Fruit fly (Drosophila melanogaster): ENCODE measurements around the gene cas.

Gene cas

DNA sequence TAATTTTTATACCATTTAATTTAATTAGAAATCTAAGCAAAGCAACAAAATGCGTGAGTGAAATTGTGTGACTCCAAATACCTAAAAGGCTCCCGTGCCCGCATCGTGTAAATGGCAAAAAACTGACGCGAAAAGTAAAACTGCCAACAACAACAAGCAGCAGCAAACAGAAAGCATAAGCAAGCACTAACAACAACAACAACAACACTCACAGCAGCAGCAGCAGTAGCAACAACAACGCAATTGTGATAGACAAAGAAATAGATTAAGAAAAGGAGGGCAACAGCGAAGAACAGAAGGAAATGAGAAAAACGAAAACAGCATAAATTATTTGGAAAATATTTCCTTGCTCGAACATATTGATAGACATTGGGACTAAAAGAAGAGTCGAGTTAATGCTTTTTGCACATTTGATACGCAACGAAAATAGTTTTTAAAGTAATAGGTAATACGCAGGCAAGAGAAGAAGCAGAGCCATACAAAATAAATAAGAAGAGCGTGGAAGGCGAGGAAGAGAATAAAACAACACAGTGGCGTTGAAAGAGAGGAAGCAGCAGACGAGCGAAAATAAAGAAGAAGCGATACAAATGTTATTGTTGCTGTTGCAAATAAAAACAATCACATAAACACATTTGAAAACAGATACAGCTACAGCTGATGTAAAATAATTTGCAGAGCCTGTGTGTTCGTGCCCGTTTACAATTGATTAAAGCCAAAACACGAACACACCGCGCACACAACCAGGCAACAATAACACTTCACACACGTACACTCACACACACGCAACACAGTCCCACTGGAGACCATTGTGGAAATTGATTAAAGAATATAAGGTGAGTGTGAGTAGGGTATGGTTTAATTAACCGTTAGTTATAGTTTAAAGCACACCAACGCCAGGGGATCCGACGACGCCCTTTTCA, 46.6 kb downstream of the cas start (continued):
- TF ChIP-seq CG17385 (GFP tag; optimal IDR thresholded peaks at IDR 0.05) (peak; percentile 95), Jarid2 (GFP tag; optimal IDR thresholded peaks at IDR 0.05) (no peak), CG3838 (GFP tag; optimal IDR thresholded peaks at IDR 0.05) (no peak), hbn (GFP tag; IDR thresholded peaks at IDR 0.05; ENCODE audit: partially characterized antibody) (no peak), bbx (GFP tag; IDR thresholded peaks at IDR 0.05; ENCODE audit: partially characterized antibody) (peak; percentile 12; the same call in 1 of the 2 replicates), CG10979 (tag; optimal IDR thresholded peaks at IDR 0.05) (no peak), mirr (GFP tag; optimal IDR thresholded peaks at IDR 0.05) (peak; percentile 36), sug (tag; optimal IDR thresholded peaks at IDR 0.05) (peak; percentile 14), Dref (GFP tag; IDR thresholded peaks at IDR 0.05) (no peak), nerfin-2 (GFP tag; IDR thresholded peaks at IDR 0.05; ENCODE audit: partially characterized antibody) (peak; percentile 4; the same call in 1 of the 2 replicates), CG6689 (GFP tag; IDR thresholded peaks at IDR 0.05) (no peak), Doc3 (GFP tag; IDR thresholded peaks at IDR 0.05; ENCODE audit: partially characterized antibody) (no peak), pzg (GFP tag; optimal IDR thresholded peaks at IDR 0.05) (no peak), inv (GFP tag; IDR thresholded peaks at IDR 0.05; ENCODE audit: partially characterized antibody) (0 out of 2 replicates have a peak, but pooled peaks have one; percentile 2), fd102C (GFP tag; optimal IDR thresholded peaks at IDR 0.05) (no peak), Aef1 (GFP tag; IDR thresholded peaks at IDR 0.05) (peak; percentile 8; the same call in 2 of the 3 replicates), CG4360 (GFP tag; IDR thresholded peaks at IDR 0.05) (peak; percentile 99), hth (optimal IDR thresholded peaks at IDR 0.05) (no peak), Deaf1 (tag; optimal IDR thresholded peaks at IDR 0.05) (peak; percentile 44), Rfx (GFP tag; IDR thresholded peaks at IDR 0.05) (no peak), CG4424 (GFP tag; optimal IDR thresholded peaks at IDR 0.05) (no peak), Trl (optimal IDR thresholded peaks at IDR 0.05) (peak in 1 of 2 experiments; percentile 85), Trl (GFP tag; optimal IDR thresholded peaks at IDR 0.05) (no peak), crc (GFP tag; optimal IDR thresholded peaks at IDR 0.05) (no peak), chinmo (GFP tag; IDR thresholded peaks at IDR 0.05; ENCODE audit: partially characterized antibody) (peak; percentile 61; the same call in 1 of the 4 replicates), CG7556 (GFP tag; optimal IDR thresholded peaks at IDR 0.05) (no peak), org-1 (GFP tag; optimal IDR thresholded peaks at IDR 0.05) (no peak), YL-1 (GFP tag; optimal IDR thresholded peaks at IDR 0.05) (peak; percentile 2), cg (GFP tag; optimal IDR thresholded peaks at IDR 0.05) (peak; percentile 72), CG32532 (GFP tag; IDR thresholded peaks at IDR 0.05) (no peak), CG6854 (GFP tag; optimal IDR thresholded peaks at IDR 0.05) (no peak), CG2712 (tag; optimal IDR thresholded peaks at IDR 0.05) (no peak), ERR (GFP tag; optimal IDR thresholded peaks at IDR 0.05) (peak; percentile 11), exex (tag; optimal IDR thresholded peaks at IDR 0.05) (peak; percentile 25), zen (tag; optimal IDR thresholded peaks at IDR 0.05) (no peak), CG34376 (GFP tag; optimal IDR thresholded peaks at IDR 0.05) (peak; percentile 35), Opbp (GFP tag; IDR thresholded peaks at IDR 0.05; ENCODE audit: partially characterized antibody) (0 out of 3 replicates have a peak, but pooled peaks have one; percentile 1), CG4617 (GFP tag; optimal IDR thresholded peaks at IDR 0.05; ENCODE audit: borderline replicate concordance) (no peak), mld (GFP tag; IDR thresholded peaks at IDR 0.05; ENCODE audit: partially characterized antibody) (0 out of 3 replicates have a peak, but pooled peaks have one; percentile 18), CG18011 (GFP tag; optimal IDR thresholded peaks at IDR 0.05) (no peak), MBD-R2 (GFP tag; IDR thresholded peaks at IDR 0.05) (no peak)

Measured in whole organism, embryonic.